Worm (Caenorhabditis elegans) whole organism, L1 larva: Measurements from ENCODE around the gene rab-7.

ENCODE experiments used
- C04F5.9 ChIP-seq: sonication (generic microtip); optimal IDR thresholded peaks from 2 replicates; lab custom pipeline; 2016; ENCODE audit warnings: missing genetic modification characterization, missing compliant biosample characterization
- aha-1 ChIP-seq: fragments of 150-350 bp; optimal IDR thresholded peaks from 2 replicates; lab custom pipeline; 2014; ENCODE audit warnings: missing biosample characterization, missing genetic modification characterization
- alr-1 ChIP-seq: fragments of 200-800 bp; sonication (Bioruptor generic); optimal IDR thresholded peaks from 2 replicates; lab custom pipeline; 2018; ENCODE audit warnings: borderline replicate concordance, mild to moderate bottlenecking, missing genetic modification characterization, missing compliant biosample characterization
- blmp-1 ChIP-seq: fragments of 150-350 bp; optimal IDR thresholded peaks from 2 replicates; lab custom pipeline; 2014; ENCODE audit warnings: missing biosample characterization, missing genetic modification characterization
- ceh-63 ChIP-seq: fragments of 200-800 bp; sonication (Bioruptor generic); optimal IDR thresholded peaks from 2 replicates; lab custom pipeline; 2018; ENCODE audit warnings: mild to moderate bottlenecking, missing genetic modification characterization, missing compliant biosample characterization
- ceh-82 ChIP-seq, 3 experiments: fragments of 150-350 bp in 1 of 3; sonication (generic microtip) in 2 of 3; optimal IDR thresholded peaks; 2 replicates each; lab custom pipeline; 2014 to 2017; ENCODE audit warnings: missing biosample characterization in 3 of 3, missing genetic modification characterization in 3 of 3
- dsc-1 ChIP-seq: sonication (generic microtip); optimal IDR thresholded peaks from 2 replicates; lab custom pipeline; 2016; ENCODE audit warnings: mild to moderate bottlenecking, missing genetic modification characterization, missing compliant biosample characterization
- efl-1 ChIP-seq, 4 experiments: fragments of 150-350 bp; optimal IDR thresholded peaks in 3 of 4; peaks in 1 of 4; 1 replicate in 1 of 4; 2 replicates in 3 of 4; lab custom pipeline; 2014; ENCODE audit warnings: missing biosample characterization in 2 of 4, missing genetic modification characterization in 2 of 4, missing genetic modification reagents in 2 of 4
- elt-2 ChIP-seq: sonication (generic microtip); optimal IDR thresholded peaks from 2 replicates; lab custom pipeline; 2016; ENCODE audit warnings: missing genetic modification characterization, mild to moderate bottlenecking, inconsistent platforms, missing compliant biosample characterization, missing genetic modification reagents
- elt-3 ChIP-seq, 6 experiments: fragments of 150-350 bp in 1 of 6; sonication (generic microtip); optimal IDR thresholded peaks; 2 replicates each; lab custom pipeline; 2017 to 2018; ENCODE audit warnings: missing biosample characterization in 6 of 6, missing genetic modification characterization in 6 of 6, inconsistent platforms in 1 of 6
- fkh-10 ChIP-seq: sonication (generic microtip); optimal IDR thresholded peaks from 2 replicates; lab custom pipeline; 2017; ENCODE audit warnings: missing biosample characterization, missing genetic modification reagents, missing genetic modification characterization
- fos-1 ChIP-seq: fragments of 150-350 bp; optimal IDR thresholded peaks from 2 replicates; lab custom pipeline; 2014; ENCODE audit warnings: missing biosample characterization, missing genetic modification characterization
- irx-1 ChIP-seq: sonication (generic microtip); optimal IDR thresholded peaks from 2 replicates; lab custom pipeline; 2016; ENCODE audit warnings: missing genetic modification characterization, missing compliant biosample characterization
- isw-1 ChIP-seq: fragments of 200-800 bp; sonication (Bioruptor generic); IDR thresholded peaks from 2 replicates; pipeline ENCODE4 v1.3.6; 2022; ENCODE audit warnings: missing genetic modification characterization, missing compliant biosample characterization
- lin-15B ChIP-seq: fragments of 150-350 bp; sonication (generic microtip); optimal IDR thresholded peaks from 3 replicates; lab custom pipeline; 2014; ENCODE audit warnings: missing biosample characterization, missing genetic modification characterization
- lin-35 ChIP-seq, 2 experiments: fragments of 150-350 bp; optimal IDR thresholded peaks; 2 replicates each; lab custom pipeline; 2014; ENCODE audit warnings: missing biosample characterization in 2 of 2, missing genetic modification characterization in 2 of 2, missing genetic modification reagents in 2 of 2
- lir-3 ChIP-seq: sonication (generic microtip); optimal IDR thresholded peaks from 2 replicates; lab custom pipeline; 2016; ENCODE audit warnings: mild to moderate bottlenecking, missing genetic modification characterization, moderate library complexity, missing compliant biosample characterization; ENCODE audit not compliant: poor library complexity
- lsy-2 ChIP-seq, 2 experiments: fragments of 150-350 bp; optimal IDR thresholded peaks; 2 replicates each; lab custom pipeline; 2014; ENCODE audit warnings: missing biosample characterization in 2 of 2, missing genetic modification characterization in 2 of 2
- nhr-47 ChIP-seq: sonication (generic microtip); optimal IDR thresholded peaks from 2 replicates; lab custom pipeline; 2016; ENCODE audit warnings: mild to moderate bottlenecking, missing genetic modification characterization, moderate library complexity, missing compliant biosample characterization
- nhr-71 ChIP-seq: sonication (generic microtip); optimal IDR thresholded peaks from 2 replicates; lab custom pipeline; 2016; ENCODE audit warnings: mild to moderate bottlenecking, missing genetic modification characterization, moderate library complexity, missing compliant biosample characterization
- nhr-77 ChIP-seq: fragments of 150-350 bp; optimal IDR thresholded peaks from 2 replicates; lab custom pipeline; 2014; ENCODE audit warnings: missing biosample characterization, missing genetic modification characterization
- nhr-90 ChIP-seq: sonication (generic microtip); optimal IDR thresholded peaks from 2 replicates; lab custom pipeline; 2016; ENCODE audit warnings: mild to moderate bottlenecking, missing genetic modification characterization, missing compliant biosample characterization; ENCODE audit not compliant: poor library complexity
- pag-3 ChIP-seq: sonication (generic microtip); optimal IDR thresholded peaks from 2 replicates; lab custom pipeline; 2017; ENCODE audit warnings: missing genetic modification characterization, mild to moderate bottlenecking, missing compliant biosample characterization, antibody characterized with exemption, borderline replicate concordance; ENCODE audit not compliant: insufficient read depth
- pax-3 ChIP-seq: fragments of 200-800 bp; sonication (Bioruptor generic); optimal IDR thresholded peaks from 2 replicates; lab custom pipeline; 2018; ENCODE audit warnings: mild to moderate bottlenecking, missing genetic modification characterization, moderate library complexity, missing compliant biosample characterization
- snpc-4 ChIP-seq: fragments of 150-350 bp; optimal IDR thresholded peaks from 2 replicates; lab custom pipeline; 2014; ENCODE audit warnings: missing biosample characterization, missing genetic modification characterization
- snu-23 ChIP-seq: sonication (generic microtip); optimal IDR thresholded peaks from 2 replicates; lab custom pipeline; 2016; ENCODE audit warnings: missing genetic modification characterization, missing compliant biosample characterization
- sup-37 ChIP-seq: fragments of 200-800 bp; sonication (Bioruptor generic); optimal IDR thresholded peaks from 2 replicates; lab custom pipeline; 2018; ENCODE audit warnings: mild to moderate bottlenecking, missing genetic modification characterization, missing compliant biosample characterization
- unc-98 ChIP-seq: fragments of 200-800 bp; sonication (Bioruptor generic); IDR thresholded peaks from 2 replicates; pipeline ENCODE4 v1.3.6; 2022; ENCODE audit warnings: missing genetic modification characterization, missing compliant biosample characterization
- xbp-1 ChIP-seq: sonication (generic microtip); optimal IDR thresholded peaks from 2 replicates; lab custom pipeline; 2016; ENCODE audit warnings: missing genetic modification characterization, missing compliant biosample characterization
- zag-1 ChIP-seq: fragments of 150-350 bp; optimal IDR thresholded peaks from 2 replicates; lab custom pipeline; 2014; ENCODE audit warnings: missing biosample characterization, missing genetic modification characterization
- zip-4 ChIP-seq: fragments of 200-800 bp; sonication (Bioruptor generic); optimal IDR thresholded peaks from 2 replicates; lab custom pipeline; 2018; ENCODE audit warnings: mild to moderate bottlenecking, missing genetic modification characterization, moderate library complexity, missing compliant biosample characterization

The rab-7 gene

ce11 chrII:11954208-11954607 lies 12.5 kb downstream of the rab-7 start, which contains the start of gene W03C9.6:
W03C9.6 (plus strand) TSS chrII:11954508.
- TF ChIP-seq sup-37, result no peak

- TF ChIP-seq dsc-1 (tag; lab: Kevin White, UChicago) (no peak), pax-3 (no peak), lsy-2 (tag; optimal IDR thresholded peaks at IDR 0.05; lab: Kevin White, UChicago) (no peak), efl-1 (optimal IDR thresholded peaks at IDR 0.05; lab: Kevin White, UChicago) (no peak), efl-1 (GFP tag; optimal IDR thresholded peaks at IDR 0.05 in 1 of 2; lab: Kevin White, UChicago) (peak in 1 of 2 experiments; percentile 78), blmp-1 (tag; lab: Kevin White, UChicago) (peak; percentile 90), fkh-10 (GFP tag; lab: Kevin White, UChicago) (no peak), nhr-47 (tag; lab: Kevin White, UChicago) (no peak), elt-3 (tag; optimal IDR thresholded peaks at IDR 0.05; lab: Kevin White, UChicago) (peak in 1 of 6 experiments; percentile 6), pag-3 (tag; lab: Kevin White, UChicago) (peak; percentile 5)
Measured at ce11 chrII:11952963-11953362, 13.8 kb downstream of the rab-7 start.

ce11 chrII:11948459-11948858 lies 18.3 kb downstream of the rab-7 start, which contains the start of gene W03C9.8:
W03C9.8 (plus strand) TSS chrII:11948759.
- TF ChIP-seq fkh-10 (GFP tag; lab: Kevin White, UChicago), result no peak
- no peak for TF ChIP-seq alr-1 (tag; lab: Kevin White, UChicago)
- no peak for TF ChIP-seq ceh-63 (GFP tag; lab: Kevin White, UChicago)
- TF ChIP-seq nhr-71 (tag; lab: Kevin White, UChicago), result no peak
- TF ChIP-seq isw-1, result no peak
- no peak for TF ChIP-seq snpc-4 (tag; lab: Kevin White, UChicago)
- no peak for TF ChIP-seq nhr-47 (tag; lab: Kevin White, UChicago)
- TF ChIP-seq snu-23 (GFP tag; lab: Kevin White, UChicago), result no peak
- no peak for TF ChIP-seq C04F5.9 (tag; lab: Kevin White, UChicago)
- no peak for TF ChIP-seq nhr-77
- TF ChIP-seq lir-3 (tag; lab: Kevin White, UChicago), result no peak
- TF ChIP-seq lin-35 (GFP tag; optimal IDR thresholded peaks at IDR 0.05; lab: Kevin White, UChicago), result no peak
- no peak for TF ChIP-seq zip-4
- no peak for TF ChIP-seq xbp-1
- TF ChIP-seq irx-1 (tag; lab: Kevin White, UChicago), result no peak
- TF ChIP-seq aha-1 (tag; lab: Kevin White, UChicago), result no peak
- TF ChIP-seq pax-3, result no peak
- TF ChIP-seq elt-2 (tag; lab: Kevin White, UChicago), result no peak
- TF ChIP-seq efl-1 (optimal IDR thresholded peaks at IDR 0.05; lab: Kevin White, UChicago), result no peak
- TF ChIP-seq efl-1 (GFP tag; optimal IDR thresholded peaks at IDR 0.05 in 1 of 2; lab: Kevin White, UChicago), result no peak

ce11 chrII:11936393-11936792 lies 30.3 kb downstream of the rab-7 start:
- TF ChIP-seq fos-1 (no peak), efl-1 (optimal IDR thresholded peaks at IDR 0.05; lab: Kevin White, UChicago) (no peak), efl-1 (GFP tag; optimal IDR thresholded peaks at IDR 0.05 in 1 of 2; lab: Kevin White, UChicago) (peak in 1 of 2 experiments; percentile 66)

ce11 chrII:11935266-11935665 lies 31.5 kb downstream of the rab-7 start, which contains the start of gene lin-29:
lin-29 (minus strand) TSS chrII:11935343.
- TF ChIP-seq blmp-1 (tag; lab: Kevin White, UChicago) (peak; percentile 73), isw-1 (no peak), zag-1 (tag; lab: Kevin White, UChicago) (no peak), ceh-82 (tag; optimal IDR thresholded peaks at IDR 0.05; lab: Kevin White, UChicago) (no peak), nhr-90 (no peak), lin-15B (tag; lab: Kevin White, UChicago) (no peak), unc-98 (GFP tag; lab: Robert Waterston, UW) (no peak), pax-3 (no peak)
